Fruit fly (Drosophila melanogaster) whole organism, wandering third instar larva: ENCODE results near the gene CG17239.

Experiments used
- Dif ChIP-seq: fragments of 200-275, 200-300 bp; sonication (Bioruptor generic); optimal IDR thresholded peaks from 2 replicates; lab custom pipeline; 2018; ENCODE audit warnings: missing biosample characterization, missing genetic modification characterization; ENCODE audit not compliant: partially characterized antibody
- GATAd ChIP-seq: sonication (Bioruptor generic); optimal IDR thresholded peaks from 2 replicates; lab custom pipeline; 2016; ENCODE audit warnings: missing biosample characterization, missing genetic modification characterization
- Rel ChIP-seq, 2 experiments: fragments of 200-800 bp; sonication (Bioruptor generic) in 1 of 2; optimal IDR thresholded peaks; 2 replicates in 1 of 2; 3 replicates in 1 of 2; lab custom pipeline; 2016 to 2019; ENCODE audit warnings: mild to moderate bottlenecking in 2 of 2, missing biosample characterization in 2 of 2, missing genetic modification characterization in 2 of 2, moderate library complexity in 1 of 2
- brk ChIP-seq: fragments of 200-800 bp; sonication (Bioruptor generic); optimal IDR thresholded peaks from 2 replicates; lab custom pipeline; 2016; ENCODE audit warnings: missing biosample characterization, mild to moderate bottlenecking, missing genetic modification characterization
- dsf ChIP-seq: sonication (Bioruptor generic); optimal IDR thresholded peaks from 2 replicates; lab custom pipeline; 2016; ENCODE audit warnings: missing biosample characterization, missing genetic modification characterization, borderline replicate concordance
- ey ChIP-seq: fragments of 200-800 bp; sonication (Bioruptor generic); optimal IDR thresholded peaks from 2 replicates; lab custom pipeline; 2016; ENCODE audit warnings: missing biosample characterization, missing genetic modification characterization
- fru ChIP-seq: fragments of 200-800 bp; sonication (Bioruptor generic); optimal IDR thresholded peaks from 3 replicates; lab custom pipeline; 2016; ENCODE audit warnings: missing biosample characterization, mild to moderate bottlenecking, missing genetic modification characterization
- h ChIP-seq: fragments of 200-800 bp; sonication (Bioruptor generic); optimal IDR thresholded peaks from 3 replicates; lab custom pipeline; 2016; ENCODE audit warnings: missing biosample characterization, mild to moderate bottlenecking, missing genetic modification characterization
- usp ChIP-seq: fragments of >200 bp; optimal IDR thresholded peaks from 2 replicates; lab custom pipeline; 2017; ENCODE audit warnings: missing biosample characterization, missing genetic modification characterization
- woc ChIP-seq: sonication (Bioruptor generic); optimal IDR thresholded peaks from 2 replicates; lab custom pipeline; 2016; ENCODE audit warnings: missing biosample characterization, mild to moderate bottlenecking, missing genetic modification characterization

DNA sequence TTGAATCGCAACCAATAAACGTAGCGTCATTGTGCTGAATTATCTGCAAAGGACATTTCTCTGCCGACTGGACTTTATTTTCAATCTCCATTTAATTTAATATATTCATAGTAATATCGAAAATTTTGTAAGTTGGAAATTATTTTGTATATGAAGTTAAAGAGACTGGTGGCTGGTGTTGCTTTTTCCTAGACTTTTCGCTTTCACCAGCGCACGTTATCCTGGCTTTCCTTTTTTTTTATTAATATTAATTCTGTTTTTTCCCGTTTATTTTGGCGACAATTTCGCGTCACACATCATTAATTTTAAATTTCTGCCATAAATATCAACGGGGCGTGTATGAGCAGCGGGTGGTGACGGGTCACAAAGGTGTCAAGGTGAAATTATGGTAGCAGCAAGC, 13.1 kb upstream of the CG17239 start, which contains the start of gene CG34049:
- TF ChIP-seq Dif (GFP tag; lab: Kevin White, UChicago), result no peak
- TF ChIP-seq ey (GFP tag; lab: Kevin White, UChicago), result no peak
- no peak for TF ChIP-seq brk (GFP tag; lab: Kevin White, UChicago)
- TF ChIP-seq h, result no peak
- TF ChIP-seq dsf, result no peak
- TF ChIP-seq fru, result no peak
- no peak for TF ChIP-seq Rel (GFP tag; optimal IDR thresholded peaks at IDR 0.05; lab: Kevin White, UChicago)
- TF ChIP-seq Rel (tag; optimal IDR thresholded peaks at IDR 0.05; lab: Kevin White, UChicago), result no peak
- TF ChIP-seq GATAd (GFP tag; lab: Kevin White, UChicago), result no peak
- no peak for TF ChIP-seq woc
- TF ChIP-seq usp (GFP tag; lab: Kevin White, UChicago), result no peak
